Worm (Caenorhabditis elegans) whole organism, mixed stage, embryonic: ENCODE measurements around the gene rpl-33.
"Not testable (repeated sequence)": the region's sequence is repeated elsewhere in the genome, so short reads cannot be mapped to it uniquely, and the experiment has no call there.

ENCODE experiments used
- lin-32 ChIP-seq: fragments of 200-800 bp; sonication (Bioruptor generic); optimal IDR thresholded peaks from 2 replicates; lab custom pipeline; 2018; ENCODE audit warnings: mild to moderate bottlenecking, missing genetic modification characterization, missing compliant biosample characterization
- nhr-237 ChIP-seq: fragments of 150-350 bp; optimal IDR thresholded peaks from 2 replicates; lab custom pipeline; 2014; ENCODE audit warnings: missing biosample characterization, missing genetic modification characterization
- unc-62 ChIP-seq: fragments of 150-350 bp; optimal IDR thresholded peaks from 2 replicates; lab custom pipeline; 2014; ENCODE audit warnings: missing biosample characterization, missing genetic modification reagents, missing genetic modification characterization
- ztf-11 ChIP-seq: fragments of 150-350 bp; optimal IDR thresholded peaks from 2 replicates; lab custom pipeline; 2014; ENCODE audit warnings: missing biosample characterization, missing genetic modification characterization

ce11 chrII:7084021-7084420, 21.3 kb upstream of the rpl-33 start, which contains the start of the genes T02G5.14 and T02G5.15:
- TF ChIP-seq unc-62; lin-32; nhr-237 (tag; lab: Kevin White, UChicago); ztf-11 (tag; lab: Kevin White, UChicago): not testable (repeated sequence)
